Worm (Caenorhabditis elegans): ENCODE data around the gene B0454.6.
"Not testable (repeated sequence)": the region's sequence is repeated elsewhere in the genome, so short reads cannot be mapped to it uniquely, and the experiment has no call there.

Gene B0454.6

ce11 chrII:3032480-3032879 is at the start of gene B0454.6:
Gene B0454.6 (plus strand): TSS chrII:3032780.
- TF ChIP-seq unc-62 (GFP tag; optimal IDR thresholded peaks at IDR 0.05) = not testable (repeated sequence)

- TF ChIP-seq unc-62 (GFP tag; optimal IDR thresholded peaks at IDR 0.05) = no peak
These were observed 48.2 kb upstream of the B0454.6 start for ce11 chrII:2984383-2984782.

ce11 chrII:2985446-2985845 is 47.1 kb upstream of the B0454.6 start:
- no peak for TF ChIP-seq unc-62 (GFP tag; optimal IDR thresholded peaks at IDR 0.05)

ce11 chrII:2985935-2986498 is 46.6 kb upstream of the B0454.6 start:
- TF ChIP-seq unc-62 (GFP tag; optimal IDR thresholded peaks at IDR 0.05) = no peak

- TF ChIP-seq unc-62 (GFP tag; optimal IDR thresholded peaks at IDR 0.05) = no peak
These were observed 45.4 kb upstream of the B0454.6 start for ce11 chrII:2987122-2987556.

- no peak for TF ChIP-seq unc-62 (GFP tag; optimal IDR thresholded peaks at IDR 0.05)
These were observed 44.7 kb upstream of the B0454.6 start, which contains the start of gene lido-7 for ce11 chrII:2987854-2988350. Gene lido-7 (plus strand): TSS chrII:2988300.

- TF ChIP-seq unc-62 (GFP tag; optimal IDR thresholded peaks at IDR 0.05) = no peak
These were observed 42.5 kb upstream of the B0454.6 start for ce11 chrII:2990089-2990488.

- TF ChIP-seq unc-62 (GFP tag; optimal IDR thresholded peaks at IDR 0.05) = no peak
These were observed 41.0 kb upstream of the B0454.6 start, which contains the start of gene K08A2.2 for ce11 chrII:2991555-2992083. Gene K08A2.2 (plus strand): TSS chrII:2991605.

- TF ChIP-seq unc-62 (GFP tag; optimal IDR thresholded peaks at IDR 0.05) = no peak
These were observed 40.3 kb upstream of the B0454.6 start for ce11 chrII:2992300-2992699.

ce11 chrII:2994590-2995392 is 37.8 kb upstream of the B0454.6 start:
- TF ChIP-seq unc-62 (GFP tag; optimal IDR thresholded peaks at IDR 0.05) = no peak

ce11 chrII:2996721-2997120 is 35.9 kb upstream of the B0454.6 start, which contains the start of gene lido-8:
Gene lido-8 (plus strand): TSS chrII:2997021.
- TF ChIP-seq unc-62 (GFP tag; optimal IDR thresholded peaks at IDR 0.05) = no peak

ce11 chrII:2997828-2998441 is 34.6 kb upstream of the B0454.6 start:
- TF ChIP-seq unc-62 (GFP tag; optimal IDR thresholded peaks at IDR 0.05) = no peak

- TF ChIP-seq unc-62 (GFP tag; optimal IDR thresholded peaks at IDR 0.05) = no peak
These were observed 31.9 kb upstream of the B0454.6 start, which contains the start of gene lido-9 for ce11 chrII:3000535-3001264. Gene lido-9 (plus strand): TSS chrII:3000768.

ce11 chrII:3002211-3002610 is 30.4 kb upstream of the B0454.6 start, which contains the start of gene lido-10:
Gene lido-10 (plus strand): TSS chrII:3002511.
- no peak for TF ChIP-seq unc-62 (GFP tag; optimal IDR thresholded peaks at IDR 0.05)

- no peak for TF ChIP-seq unc-62 (GFP tag; optimal IDR thresholded peaks at IDR 0.05)
These were observed 28.9 kb upstream of the B0454.6 start, which contains the start of gene lido-11 for ce11 chrII:3003667-3004066. Gene lido-11 (plus strand): TSS chrII:3003967.
